Fruit fly (Drosophila melanogaster) whole organism, wandering third instar larva: ENCODE data around the gene TFAM.

Experiments used
- Abd-B ChIP-seq: fragments of >200 bp; optimal IDR thresholded peaks from 2 replicates; lab custom pipeline; 2017; ENCODE audit warnings: missing biosample characterization, missing genetic modification characterization
- CG32264 ChIP-seq: fragments of 200-800 bp; sonication (Bioruptor generic); optimal IDR thresholded peaks from 2 replicates; lab custom pipeline; 2016; ENCODE audit warnings: missing biosample characterization, missing genetic modification characterization
- CG9705 ChIP-seq: fragments of 200-800 bp; sonication (Bioruptor generic); optimal IDR thresholded peaks from 2 replicates; lab custom pipeline; 2018; ENCODE audit warnings: missing biosample characterization, mild to moderate bottlenecking, missing genetic modification characterization
- CrebA ChIP-seq: fragments of 200-800 bp; sonication (Bioruptor generic); optimal IDR thresholded peaks from 2 replicates; lab custom pipeline; 2016; ENCODE audit warnings: missing biosample characterization, mild to moderate bottlenecking, missing genetic modification characterization, borderline replicate concordance
- Dif ChIP-seq: fragments of 200-275, 200-300 bp; sonication (Bioruptor generic); optimal IDR thresholded peaks from 2 replicates; lab custom pipeline; 2018; ENCODE audit warnings: missing biosample characterization, missing genetic modification characterization; ENCODE audit not compliant: partially characterized antibody
- HLH106 ChIP-seq: fragments of 200-800 bp; optimal IDR thresholded peaks from 3 replicates; lab custom pipeline; 2019; ENCODE audit warnings: missing biosample characterization, mild to moderate bottlenecking, missing genetic modification characterization, moderate library complexity
- Hr83 ChIP-seq: fragments of 200-300 bp; sonication (Bioruptor generic); optimal IDR thresholded peaks from 2 replicates; lab custom pipeline; 2016; ENCODE audit warnings: missing biosample characterization, mild to moderate bottlenecking, missing genetic modification characterization, moderate library complexity; ENCODE audit not compliant: poor library complexity, severe bottlenecking
- Jra ChIP-seq: sonication (Bioruptor generic); optimal IDR thresholded peaks from 2 replicates; lab custom pipeline; 2016; ENCODE audit warnings: missing biosample characterization, missing genetic modification characterization
- Mio ChIP-seq: sonication (Bioruptor generic); optimal IDR thresholded peaks from 2 replicates; lab custom pipeline; 2016; ENCODE audit warnings: missing biosample characterization, missing genetic modification characterization
- N ChIP-seq: fragments of >200 bp; optimal IDR thresholded peaks from 2 replicates; lab custom pipeline; 2018; ENCODE audit warnings: missing biosample characterization, missing external identifiers, missing genetic modification characterization
- OdsH ChIP-seq: fragments of 200-800 bp; sonication (Bioruptor generic); optimal IDR thresholded peaks from 2 replicates; lab custom pipeline; 2016; ENCODE audit warnings: missing biosample characterization, mild to moderate bottlenecking, missing genetic modification characterization
- Rel ChIP-seq, 2 experiments: fragments of 200-800 bp; sonication (Bioruptor generic) in 1 of 2; optimal IDR thresholded peaks; 2 replicates in 1 of 2; 3 replicates in 1 of 2; lab custom pipeline; 2016 to 2019; ENCODE audit warnings: mild to moderate bottlenecking in 2 of 2, missing biosample characterization in 2 of 2, missing genetic modification characterization in 2 of 2, moderate library complexity in 1 of 2
- Sp1 ChIP-seq: fragments of 200-800 bp; sonication (Bioruptor generic); optimal IDR thresholded peaks from 3 replicates; lab custom pipeline; 2019; ENCODE audit warnings: missing biosample characterization, mild to moderate bottlenecking, missing genetic modification characterization, moderate library complexity
- Vsx2 ChIP-seq: fragments of 200-300, 225-300 bp; sonication (Bioruptor generic); optimal IDR thresholded peaks from 2 replicates; lab custom pipeline; 2018; ENCODE audit warnings: missing biosample characterization, missing genetic modification characterization; ENCODE audit not compliant: partially characterized antibody
- br ChIP-seq: fragments of 200-800 bp; sonication (Bioruptor generic); optimal IDR thresholded peaks from 2 replicates; lab custom pipeline; 2016; ENCODE audit warnings: missing biosample characterization, missing genetic modification characterization
- brk ChIP-seq: fragments of 200-800 bp; sonication (Bioruptor generic); optimal IDR thresholded peaks from 2 replicates; lab custom pipeline; 2016; ENCODE audit warnings: missing biosample characterization, mild to moderate bottlenecking, missing genetic modification characterization
- dl ChIP-seq, 2 experiments: fragments of 175-275, 200-275 bp in 1 of 2; fragments of 200-275 bp in 1 of 2; sonication (Bioruptor generic); optimal IDR thresholded peaks; lab custom pipeline; 2018; ENCODE audit warnings: mild to moderate bottlenecking in 2 of 2, missing biosample characterization in 2 of 2, missing genetic modification characterization in 2 of 2, moderate library complexity in 2 of 2; ENCODE audit not compliant: partially characterized antibody in 2 of 2, insufficient read depth in 1 of 2
- dmrt93B ChIP-seq: fragments of 200-800 bp; sonication (Bioruptor generic); optimal IDR thresholded peaks from 2 replicates; lab custom pipeline; 2018; ENCODE audit warnings: missing biosample characterization, mild to moderate bottlenecking, missing genetic modification characterization
- ey ChIP-seq: fragments of 200-800 bp; sonication (Bioruptor generic); optimal IDR thresholded peaks from 2 replicates; lab custom pipeline; 2016; ENCODE audit warnings: missing biosample characterization, missing genetic modification characterization
- foxo ChIP-seq, 2 experiments: fragments of 200-800 bp; sonication (Bioruptor generic); optimal IDR thresholded peaks; 2 replicates in 1 of 2; 3 replicates in 1 of 2; lab custom pipeline; 2016 to 2017; ENCODE audit warnings: missing biosample characterization in 2 of 2, missing genetic modification characterization in 2 of 2
- fru ChIP-seq: fragments of 200-800 bp; sonication (Bioruptor generic); optimal IDR thresholded peaks from 3 replicates; lab custom pipeline; 2016; ENCODE audit warnings: missing biosample characterization, mild to moderate bottlenecking, missing genetic modification characterization
- h ChIP-seq: fragments of 200-800 bp; sonication (Bioruptor generic); optimal IDR thresholded peaks from 3 replicates; lab custom pipeline; 2016; ENCODE audit warnings: missing biosample characterization, mild to moderate bottlenecking, missing genetic modification characterization
- jim ChIP-seq: fragments of 175-275, 200-325 bp; sonication (Bioruptor generic); optimal IDR thresholded peaks from 2 replicates; lab custom pipeline; 2016; ENCODE audit warnings: missing biosample characterization, mild to moderate bottlenecking, missing genetic modification characterization
- lola ChIP-seq: fragments of >200 bp; optimal IDR thresholded peaks from 2 replicates; lab custom pipeline; 2017; ENCODE audit warnings: missing biosample characterization, missing genetic modification characterization
- pan ChIP-seq: fragments of >200 bp; optimal IDR thresholded peaks from 2 replicates; lab custom pipeline; 2017
- psq ChIP-seq: fragments of 200-800 bp; sonication (Bioruptor generic); optimal IDR thresholded peaks from 3 replicates; lab custom pipeline; 2017; ENCODE audit warnings: missing biosample characterization, mild to moderate bottlenecking, missing genetic modification characterization, moderate library complexity
- sage ChIP-seq: fragments of 200-800 bp; sonication (Bioruptor generic); optimal IDR thresholded peaks from 2 replicates; lab custom pipeline; 2016; ENCODE audit warnings: missing biosample characterization, mild to moderate bottlenecking, missing genetic modification characterization
- sv ChIP-seq: fragments of 200-800 bp; sonication (Bioruptor generic); optimal IDR thresholded peaks from 3 replicates; lab custom pipeline; 2016; ENCODE audit warnings: missing biosample characterization, missing genetic modification characterization
- tai ChIP-seq: sonication (Bioruptor generic); optimal IDR thresholded peaks from 2 replicates; lab custom pipeline; 2016; ENCODE audit warnings: missing biosample characterization, missing genetic modification characterization
- usp ChIP-seq: fragments of >200 bp; optimal IDR thresholded peaks from 2 replicates; lab custom pipeline; 2017; ENCODE audit warnings: missing biosample characterization, missing genetic modification characterization
- woc ChIP-seq: sonication (Bioruptor generic); optimal IDR thresholded peaks from 2 replicates; lab custom pipeline; 2016; ENCODE audit warnings: missing biosample characterization, mild to moderate bottlenecking, missing genetic modification characterization

TFAM gene

DNA sequence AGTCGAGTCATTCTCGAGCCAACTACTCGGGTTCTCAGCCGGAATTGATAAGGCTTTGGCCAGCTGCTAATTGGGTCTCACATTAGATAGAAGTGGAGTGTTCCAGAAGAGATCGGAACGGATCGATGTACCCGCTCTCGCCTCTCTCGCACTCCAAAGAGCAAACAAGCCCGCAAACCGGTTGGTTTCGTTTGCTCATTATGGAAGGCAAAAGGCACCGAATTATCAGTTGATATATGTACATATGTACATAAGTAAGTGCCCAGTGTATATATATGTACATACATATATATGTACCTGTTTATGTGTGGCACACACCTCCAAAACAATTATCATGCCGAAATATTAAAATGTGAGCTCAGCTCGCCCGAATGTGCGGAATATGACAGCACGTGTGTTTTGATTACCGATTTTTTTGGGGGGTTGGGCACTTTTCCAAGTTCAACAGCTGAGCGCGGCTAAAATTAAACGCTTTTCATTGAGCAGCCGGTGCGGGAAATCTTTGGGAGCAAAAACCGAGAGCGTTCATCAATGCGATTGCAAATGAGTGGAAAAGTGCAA, 21.0 kb downstream of the TFAM start:
- TF ChIP-seq Abd-B (GFP tag; lab: Kevin White, UChicago) (no peak), psq (GFP tag; lab: Kevin White, UChicago) (no peak), CG9705 (GFP tag; lab: Kevin White, UChicago) (no peak), Rel (GFP tag; optimal IDR thresholded peaks at IDR 0.05; lab: Kevin White, UChicago) (peak; percentile 68), Rel (tag; optimal IDR thresholded peaks at IDR 0.05; lab: Kevin White, UChicago) (peak; percentile 15), tai (no peak), Sp1 (GFP tag; lab: Kevin White, UChicago) (no peak), pan (lab: Kevin White, UChicago) (no peak), brk (GFP tag; lab: Kevin White, UChicago) (no peak), fru (no peak), Dif (GFP tag; lab: Kevin White, UChicago) (peak; percentile 43), usp (GFP tag; lab: Kevin White, UChicago) (no peak), lola (GFP tag; lab: Kevin White, UChicago) (no peak), jim (GFP tag; lab: Kevin White, UChicago) (no peak), CG32264 (GFP tag; lab: Kevin White, UChicago) (no peak), Mio (GFP tag; lab: Kevin White, UChicago) (no peak), Hr83 (GFP tag; lab: Kevin White, UChicago) (peak; percentile 32), foxo (GFP tag; optimal IDR thresholded peaks at IDR 0.05; lab: Kevin White, UChicago) (peak in 1 of 2 experiments; percentile 39), N (GFP tag; lab: Kevin White, UChicago) (no peak)

DNA sequence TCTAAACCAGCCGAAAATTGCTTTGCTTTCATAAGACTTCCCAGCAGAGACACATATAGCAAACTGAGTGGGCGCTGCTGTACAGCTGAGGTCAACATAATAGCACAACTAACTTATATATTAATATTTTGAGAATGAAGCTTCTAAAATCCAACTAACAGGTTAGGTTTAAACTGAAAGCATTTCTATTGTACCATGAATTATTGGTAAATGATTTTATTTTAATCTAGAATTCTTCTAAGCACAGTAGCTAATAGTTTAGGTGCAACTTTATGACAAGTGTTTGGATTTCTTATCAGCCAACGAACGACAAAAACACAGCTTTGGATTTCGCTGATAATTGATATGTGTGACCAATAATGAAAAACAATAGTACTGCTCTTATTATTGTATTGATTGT, 21.8 kb downstream of the TFAM start:
- TF ChIP-seq HLH106, result peak; percentile 23
- no peak for TF ChIP-seq sage (GFP tag; lab: Kevin White, UChicago)
- no peak for TF ChIP-seq br (GFP tag; lab: Kevin White, UChicago)
- peak; percentile 45 for TF ChIP-seq woc (GFP tag; lab: Kevin White, UChicago)
- TF ChIP-seq foxo (GFP tag; optimal IDR thresholded peaks at IDR 0.05; lab: Kevin White, UChicago), result peak in 1 of 2 experiments; percentile 71
- peak; percentile 60 for TF ChIP-seq fru
- no peak for TF ChIP-seq sv (GFP tag; lab: Kevin White, UChicago)
- TF ChIP-seq h (GFP tag; lab: Kevin White, UChicago), result peak; percentile 59

DNA sequence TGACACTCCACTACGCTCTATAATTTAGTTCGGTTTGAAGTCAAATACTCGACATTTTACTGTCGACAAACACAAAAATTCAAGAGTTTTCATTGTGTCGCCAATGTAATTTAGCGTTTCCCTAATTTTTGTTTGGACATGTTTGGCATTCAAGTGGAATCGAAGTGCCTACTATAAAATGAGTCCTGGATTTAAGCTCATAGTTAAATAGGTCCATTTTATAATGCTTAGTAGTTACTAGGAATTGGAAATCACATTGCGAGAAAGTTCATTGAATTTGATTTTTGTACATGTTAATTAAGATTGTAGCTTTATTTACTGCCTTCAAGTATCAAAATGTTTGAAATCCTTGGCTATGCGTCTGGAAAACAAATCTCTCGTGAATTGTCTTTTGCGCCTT, 22.5 kb downstream of the TFAM start, which contains the start of gene att-ORFB:
Gene att-ORFB (minus strand): TSS at position 101 of the 400 bp plus-strand sequence.
- TF ChIP-seq pan (lab: Kevin White, UChicago), result no peak
- no peak for TF ChIP-seq foxo (GFP tag; optimal IDR thresholded peaks at IDR 0.05; lab: Kevin White, UChicago)
- no peak for TF ChIP-seq Dif (GFP tag; lab: Kevin White, UChicago)
- TF ChIP-seq Vsx2, result no peak
- TF ChIP-seq Abd-B (GFP tag; lab: Kevin White, UChicago), result no peak
- no peak for TF ChIP-seq woc (GFP tag; lab: Kevin White, UChicago)
- no peak for TF ChIP-seq Hr83 (GFP tag; lab: Kevin White, UChicago)
- no peak for TF ChIP-seq dmrt93B (GFP tag; lab: Kevin White, UChicago)
- no peak for TF ChIP-seq lola (GFP tag; lab: Kevin White, UChicago)
- TF ChIP-seq brk (GFP tag; lab: Kevin White, UChicago), result no peak
- no peak for TF ChIP-seq ey (GFP tag; lab: Kevin White, UChicago)
- no peak for TF ChIP-seq N (GFP tag; lab: Kevin White, UChicago)
- no peak for TF ChIP-seq jim (GFP tag; lab: Kevin White, UChicago)
- no peak for TF ChIP-seq dl (GFP tag; optimal IDR thresholded peaks at IDR 0.05; lab: Kevin White, UChicago; ENCODE audit: insufficient read depth in 1 of 2, partially characterized antibody in 2 of 2)
- no peak for TF ChIP-seq CrebA (GFP tag; lab: Kevin White, UChicago)
- no peak for TF ChIP-seq OdsH (GFP tag; lab: Kevin White, UChicago)
- TF ChIP-seq Sp1 (GFP tag; lab: Kevin White, UChicago), result no peak
- no peak for TF ChIP-seq tai
- no peak for TF ChIP-seq Jra

DNA sequence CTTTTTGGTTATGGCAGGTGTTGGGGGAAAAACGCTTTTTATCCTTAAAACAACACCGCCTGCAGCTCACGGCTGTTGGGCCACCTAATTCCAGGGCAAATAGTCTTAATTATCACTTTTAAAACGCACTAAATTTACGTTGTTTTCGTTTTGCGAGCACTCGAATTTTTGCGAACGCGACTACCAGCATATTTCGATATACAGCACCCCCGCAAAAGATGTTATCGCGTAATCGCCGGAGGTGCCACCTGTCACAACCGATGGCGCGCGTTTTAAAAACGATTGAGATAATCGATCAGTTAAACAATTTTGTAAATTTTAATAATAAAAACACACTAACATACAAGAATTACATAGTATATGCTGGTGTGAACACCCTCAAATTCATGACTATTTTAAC, 24.7 kb downstream of the TFAM start, which contains the start of gene Stat92E:
Gene Stat92E (minus strand): TSS at position 219 of the 400 bp plus-strand sequence.
- peak in 1 of 2 experiments; percentile 6 for TF ChIP-seq dl (GFP tag; optimal IDR thresholded peaks at IDR 0.05; lab: Kevin White, UChicago; ENCODE audit: insufficient read depth in 1 of 2, partially characterized antibody in 2 of 2)
- TF ChIP-seq OdsH (GFP tag; lab: Kevin White, UChicago), result no peak
- TF ChIP-seq h (GFP tag; lab: Kevin White, UChicago), result peak; percentile 13
- TF ChIP-seq N (GFP tag; lab: Kevin White, UChicago), result no peak
